Fruit fly (Drosophila melanogaster): ENCODE results near the gene CG32112.

The CG32112 gene

dm6 chr3L:12746241-12746640 is 4.7 kb downstream of the CG32112 start:
- TF ChIP-seq inv (GFP tag; IDR thresholded peaks at IDR 0.05; ENCODE audit: partially characterized antibody) (peak; percentile 27; the same call in 1 of the 2 replicates), tna (GFP tag; IDR thresholded peaks at IDR 0.05; ENCODE audit: partially characterized antibody) (peak; percentile 43; the same call in 1 of the 2 replicates), HLH4C (GFP tag; IDR thresholded peaks at IDR 0.05; ENCODE audit: partially characterized antibody) (peak; percentile 83), CG34422 (GFP tag; IDR thresholded peaks at IDR 0.05) (no peak), hb (GFP tag; IDR thresholded peaks at IDR 0.05; ENCODE audit: partially characterized antibody) (peak; percentile 55; the same call in 1 of the 3 replicates), Pdp1 (GFP tag; optimal IDR thresholded peaks at IDR 0.05) (no peak), CG6791 (GFP tag; IDR thresholded peaks at IDR 0.05; ENCODE audit: partially characterized antibody) (peak; percentile 42; the same call in 1 of the 3 replicates)

- no peak for TF ChIP-seq CG11247 (GFP tag; IDR thresholded peaks at IDR 0.05)
- TF ChIP-seq D19B (GFP tag; optimal IDR thresholded peaks at IDR 0.05) = no peak
- no peak for TF ChIP-seq h (optimal IDR thresholded peaks at IDR 0.05)
- no peak for TF ChIP-seq trh (GFP tag; optimal IDR thresholded peaks at IDR 0.05)
- TF ChIP-seq CG7786 (GFP tag; optimal IDR thresholded peaks at IDR 0.05) = no peak
- TF ChIP-seq BEAF-32 (GFP tag; optimal IDR thresholded peaks at IDR 0.05) = peak; percentile 49
- TF ChIP-seq onecut (GFP tag; IDR thresholded peaks at IDR 0.05) = peak; percentile 83
- TF ChIP-seq CG10462 (GFP tag; optimal IDR thresholded peaks at IDR 0.05) = no peak
- no peak for TF ChIP-seq CG12155 (GFP tag; optimal IDR thresholded peaks at IDR 0.05)
- TF ChIP-seq insv (GFP tag; optimal IDR thresholded peaks at IDR 0.05) = peak; percentile 55 to 93
- TF ChIP-seq Scr (GFP tag; IDR thresholded peaks at IDR 0.05; ENCODE audit: partially characterized antibody) = peak; percentile 42; the same call in 1 of the 2 replicates
- peak; percentile 30; the same call in 1 of the 2 replicates for TF ChIP-seq E2f2 (GFP tag; IDR thresholded peaks at IDR 0.05)
- TF ChIP-seq Rx (GFP tag; IDR thresholded peaks at IDR 0.05) = no peak
- TF ChIP-seq Sin3A (optimal IDR thresholded peaks at IDR 0.05) = no peak
- TF ChIP-seq D19A (tag; optimal IDR thresholded peaks at IDR 0.05) = peak; percentile 93
- TF ChIP-seq CG2889 (GFP tag; IDR thresholded peaks at IDR 0.05) = no peak
- peak; percentile 82 for TF ChIP-seq ewg (GFP tag; optimal IDR thresholded peaks at IDR 0.05)
- no peak for TF ChIP-seq croc (GFP tag; conservative IDR thresholded peaks at IDR 0.05)
- no peak for TF ChIP-seq wek (GFP tag; optimal IDR thresholded peaks at IDR 0.05)
- no peak for TF ChIP-seq sob (GFP tag; IDR thresholded peaks at IDR 0.05)
- TF ChIP-seq repo (GFP tag; optimal IDR thresholded peaks at IDR 0.05) = no peak
- TF ChIP-seq Dp (GFP tag; optimal IDR thresholded peaks at IDR 0.05) = peak; percentile 34
- no peak for TF ChIP-seq Dip3 (GFP tag; optimal IDR thresholded peaks at IDR 0.05)
- TF ChIP-seq CG17328 (GFP tag; IDR thresholded peaks at IDR 0.05) = no peak
- TF ChIP-seq CG18476 (GFP tag; optimal IDR thresholded peaks at IDR 0.05) = no peak
- peak; percentile 13 for TF ChIP-seq grn (GFP tag; optimal IDR thresholded peaks at IDR 0.05)
- TF ChIP-seq Hand (GFP tag; optimal IDR thresholded peaks at IDR 0.05) = no peak
- no peak for TF ChIP-seq Hr78 (GFP tag; optimal IDR thresholded peaks at IDR 0.05)
- peak; percentile 43; the same call in 1 of the 3 replicates for TF ChIP-seq CG34224 (GFP tag; IDR thresholded peaks at IDR 0.05; ENCODE audit: partially characterized antibody)
- TF ChIP-seq CG5953 (GFP tag; IDR thresholded peaks at IDR 0.05) = no peak
- peak; percentile 33; the same call in 1 of the 3 replicates for TF ChIP-seq CG16813 (GFP tag; IDR thresholded peaks at IDR 0.05; ENCODE audit: partially characterized antibody)
- TF ChIP-seq CG14014 (GFP tag; IDR thresholded peaks at IDR 0.05) = no peak
- 0 out of 4 replicates have a peak, but pooled peaks have one; percentile 39 for TF ChIP-seq Dll (GFP tag; IDR thresholded peaks at IDR 0.05; ENCODE audit: partially characterized antibody)
- no peak for TF ChIP-seq Opbp (GFP tag; IDR thresholded peaks at IDR 0.05; ENCODE audit: partially characterized antibody)
Observed at dm6 chr3L:12748711-12749566, 7.4 kb downstream of the CG32112 start.
